Worm (Caenorhabditis elegans) whole organism, L1 larva: Measurements from ENCODE around the gene let-19.
A peak's percentile ranks its signal among the peaks of the same experiment; 100 is the strongest.

Experiments
- C04F5.9 ChIP-seq: sonication (generic microtip); optimal IDR thresholded peaks from 2 replicates; lab custom pipeline; 2016; ENCODE audit warnings: missing genetic modification characterization, missing compliant biosample characterization
- F16B12.6 ChIP-seq: fragments of 150-350 bp; optimal IDR thresholded peaks from 2 replicates; lab custom pipeline; 2014; ENCODE audit warnings: missing biosample characterization, missing genetic modification characterization
- Y116A8C.19 ChIP-seq: sonication (generic microtip); optimal IDR thresholded peaks from 2 replicates; lab custom pipeline; 2016; ENCODE audit warnings: missing compliant biosample characterization, missing genetic modification characterization, borderline replicate concordance
- aha-1 ChIP-seq: fragments of 150-350 bp; optimal IDR thresholded peaks from 2 replicates; lab custom pipeline; 2014; ENCODE audit warnings: missing biosample characterization, missing genetic modification characterization
- alr-1 ChIP-seq: fragments of 200-800 bp; sonication (Bioruptor generic); optimal IDR thresholded peaks from 2 replicates; lab custom pipeline; 2018; ENCODE audit warnings: borderline replicate concordance, mild to moderate bottlenecking, missing genetic modification characterization, missing compliant biosample characterization
- ama-1 ChIP-seq: fragments of 150-350 bp; optimal IDR thresholded peaks from 2 replicates; lab custom pipeline; 2014
- blmp-1 ChIP-seq: fragments of 150-350 bp; optimal IDR thresholded peaks from 2 replicates; lab custom pipeline; 2014; ENCODE audit warnings: missing biosample characterization, missing genetic modification characterization
- ceh-63 ChIP-seq: fragments of 200-800 bp; sonication (Bioruptor generic); optimal IDR thresholded peaks from 2 replicates; lab custom pipeline; 2018; ENCODE audit warnings: mild to moderate bottlenecking, missing genetic modification characterization, missing compliant biosample characterization
- ceh-8 ChIP-seq: fragments of 200-800 bp; sonication (Bioruptor generic); optimal IDR thresholded peaks from 2 replicates; lab custom pipeline; 2018; ENCODE audit warnings: mild to moderate bottlenecking, missing genetic modification characterization, moderate library complexity, missing compliant biosample characterization
- ceh-90 ChIP-seq: sonication (generic microtip); optimal IDR thresholded peaks from 2 replicates; lab custom pipeline; 2016; ENCODE audit warnings: missing genetic modification characterization, missing compliant biosample characterization
- dsc-1 ChIP-seq: sonication (generic microtip); optimal IDR thresholded peaks from 2 replicates; lab custom pipeline; 2016; ENCODE audit warnings: mild to moderate bottlenecking, missing genetic modification characterization, missing compliant biosample characterization
- efl-1 ChIP-seq, 4 experiments: fragments of 150-350 bp; optimal IDR thresholded peaks in 3 of 4; peaks in 1 of 4; 1 replicate in 1 of 4; 2 replicates in 3 of 4; lab custom pipeline; 2014; ENCODE audit warnings: missing biosample characterization in 2 of 4, missing genetic modification characterization in 2 of 4, missing genetic modification reagents in 2 of 4
- egl-13 ChIP-seq: sonication (generic microtip); optimal IDR thresholded peaks from 2 replicates; lab custom pipeline; 2016; ENCODE audit warnings: missing genotype, missing genetic modification reagents, missing genetic modification characterization, missing compliant biosample characterization
- egl-27 ChIP-seq, 2 experiments: fragments of 150-350 bp in 1 of 2; sonication (generic microtip); optimal IDR thresholded peaks; 3 replicates each; lab custom pipeline; 2017 to 2018; ENCODE audit warnings: missing biosample characterization in 2 of 2, missing genetic modification characterization in 2 of 2, missing genetic modification reagents in 2 of 2
- elt-3 ChIP-seq, 6 experiments: fragments of 150-350 bp in 1 of 6; sonication (generic microtip); optimal IDR thresholded peaks; 2 replicates each; lab custom pipeline; 2017 to 2018; ENCODE audit warnings: missing biosample characterization in 6 of 6, missing genetic modification characterization in 6 of 6, inconsistent platforms in 1 of 6
- ets-5 ChIP-seq: fragments of 200-800 bp; sonication (Bioruptor generic); IDR thresholded peaks from 2 replicates; pipeline ENCODE4 v1.3.6; 2022; ENCODE audit warnings: missing genetic modification characterization, missing compliant biosample characterization
- fkh-8 ChIP-seq: sonication (generic microtip); optimal IDR thresholded peaks from 2 replicates; lab custom pipeline; 2016; ENCODE audit warnings: mild to moderate bottlenecking, missing genetic modification characterization, missing compliant biosample characterization
- grh-1 ChIP-seq: fragments of 200-800 bp; sonication (Bioruptor generic); IDR thresholded peaks from 2 replicates; pipeline ENCODE4 v1.3.6; 2022; ENCODE audit warnings: missing genetic modification reagents, missing genetic modification characterization, missing compliant biosample characterization
- hlh-17 ChIP-seq: fragments of 200-800 bp; sonication (Bioruptor generic); optimal IDR thresholded peaks from 2 replicates; lab custom pipeline; 2018; ENCODE audit warnings: missing genetic modification characterization, mild to moderate bottlenecking, missing compliant biosample characterization, moderate library complexity, borderline replicate concordance
- hlh-4 ChIP-seq: sonication (generic microtip); optimal IDR thresholded peaks from 2 replicates; lab custom pipeline; 2016; ENCODE audit warnings: mild to moderate bottlenecking, missing genetic modification characterization, missing compliant biosample characterization
- isw-1 ChIP-seq: fragments of 200-800 bp; sonication (Bioruptor generic); IDR thresholded peaks from 2 replicates; pipeline ENCODE4 v1.3.6; 2022; ENCODE audit warnings: missing genetic modification characterization, missing compliant biosample characterization
- jun-1 ChIP-seq: fragments of 150-350 bp; optimal IDR thresholded peaks from 2 replicates; lab custom pipeline; 2014; ENCODE audit warnings: missing biosample characterization, missing genetic modification reagents, missing genetic modification characterization
- lin-14 ChIP-seq: fragments of 200-800 bp; sonication (Bioruptor generic); optimal IDR thresholded peaks from 2 replicates; lab custom pipeline; 2018; ENCODE audit warnings: mild to moderate bottlenecking, missing genetic modification characterization, moderate library complexity, missing compliant biosample characterization
- lin-35 ChIP-seq, 2 experiments: fragments of 150-350 bp; optimal IDR thresholded peaks; 2 replicates each; lab custom pipeline; 2014; ENCODE audit warnings: missing biosample characterization in 2 of 2, missing genetic modification characterization in 2 of 2, missing genetic modification reagents in 2 of 2
- lsy-2 ChIP-seq, 2 experiments: fragments of 150-350 bp; optimal IDR thresholded peaks; 2 replicates each; lab custom pipeline; 2014; ENCODE audit warnings: missing biosample characterization in 2 of 2, missing genetic modification characterization in 2 of 2
- mab-9 ChIP-seq: fragments of 200-800 bp; sonication (Bioruptor generic); IDR thresholded peaks from 2 replicates; pipeline ENCODE4 v1.3.6; 2022; ENCODE audit warnings: missing genetic modification reagents, missing genetic modification characterization, missing compliant biosample characterization
- mep-1 ChIP-seq: fragments of 150-350 bp; optimal IDR thresholded peaks from 2 replicates; lab custom pipeline; 2014; ENCODE audit warnings: missing biosample characterization, missing genetic modification characterization
- nhr-19 ChIP-seq: fragments of 200-800 bp; sonication (Bioruptor generic); conservative IDR thresholded peaks from 2 replicates; pipeline ENCODE4 v1.3.6; 2022; ENCODE audit warnings: missing genetic modification characterization, missing compliant biosample characterization
- nhr-20 ChIP-seq: sonication (generic microtip); optimal IDR thresholded peaks from 2 replicates; lab custom pipeline; 2016; ENCODE audit warnings: mild to moderate bottlenecking, missing genetic modification characterization, missing compliant biosample characterization
- nhr-71 ChIP-seq: sonication (generic microtip); optimal IDR thresholded peaks from 2 replicates; lab custom pipeline; 2016; ENCODE audit warnings: mild to moderate bottlenecking, missing genetic modification characterization, moderate library complexity, missing compliant biosample characterization
- nhr-76 ChIP-seq: sonication (generic microtip); optimal IDR thresholded peaks from 2 replicates; lab custom pipeline; 2017; ENCODE audit warnings: missing biosample characterization, missing genetic modification characterization
- rnt-1 ChIP-seq: sonication (generic microtip); optimal IDR thresholded peaks from 2 replicates; lab custom pipeline; 2016; ENCODE audit warnings: mild to moderate bottlenecking, missing genetic modification characterization, moderate library complexity, missing compliant biosample characterization
- skn-1 ChIP-seq: fragments of 150-350 bp; optimal IDR thresholded peaks from 2 replicates; lab custom pipeline; 2014; ENCODE audit warnings: missing biosample characterization, missing genetic modification characterization
- snpc-4 ChIP-seq: fragments of 150-350 bp; optimal IDR thresholded peaks from 2 replicates; lab custom pipeline; 2014; ENCODE audit warnings: missing biosample characterization, missing genetic modification characterization
- snu-23 ChIP-seq: sonication (generic microtip); optimal IDR thresholded peaks from 2 replicates; lab custom pipeline; 2016; ENCODE audit warnings: missing genetic modification characterization, missing compliant biosample characterization
- sup-37 ChIP-seq: fragments of 200-800 bp; sonication (Bioruptor generic); optimal IDR thresholded peaks from 2 replicates; lab custom pipeline; 2018; ENCODE audit warnings: mild to moderate bottlenecking, missing genetic modification characterization, missing compliant biosample characterization
- tlp-1 ChIP-seq: fragments of 150-350 bp; optimal IDR thresholded peaks from 2 replicates; lab custom pipeline; 2014; ENCODE audit warnings: missing biosample characterization, missing genetic modification characterization
- unc-130 ChIP-seq: fragments of 150-350 bp; optimal IDR thresholded peaks from 2 replicates; lab custom pipeline; 2017; ENCODE audit warnings: missing biosample characterization, missing genetic modification characterization, inconsistent platforms
- unc-62 ChIP-seq: fragments of 150-350 bp; optimal IDR thresholded peaks from 2 replicates; lab custom pipeline; 2014; ENCODE audit warnings: missing biosample characterization, missing genetic modification reagents, missing genetic modification characterization
- unc-86 ChIP-seq: sonication (generic microtip); optimal IDR thresholded peaks from 2 replicates; lab custom pipeline; 2016; ENCODE audit warnings: missing genetic modification characterization, missing compliant biosample characterization
- vab-15 ChIP-seq: sonication (generic microtip); optimal IDR thresholded peaks from 2 replicates; lab custom pipeline; 2017; ENCODE audit warnings: missing genotype, mild to moderate bottlenecking, missing genetic modification characterization, missing compliant biosample characterization
- zag-1 ChIP-seq: fragments of 150-350 bp; optimal IDR thresholded peaks from 2 replicates; lab custom pipeline; 2014; ENCODE audit warnings: missing biosample characterization, missing genetic modification characterization

The let-19 gene

DNA sequence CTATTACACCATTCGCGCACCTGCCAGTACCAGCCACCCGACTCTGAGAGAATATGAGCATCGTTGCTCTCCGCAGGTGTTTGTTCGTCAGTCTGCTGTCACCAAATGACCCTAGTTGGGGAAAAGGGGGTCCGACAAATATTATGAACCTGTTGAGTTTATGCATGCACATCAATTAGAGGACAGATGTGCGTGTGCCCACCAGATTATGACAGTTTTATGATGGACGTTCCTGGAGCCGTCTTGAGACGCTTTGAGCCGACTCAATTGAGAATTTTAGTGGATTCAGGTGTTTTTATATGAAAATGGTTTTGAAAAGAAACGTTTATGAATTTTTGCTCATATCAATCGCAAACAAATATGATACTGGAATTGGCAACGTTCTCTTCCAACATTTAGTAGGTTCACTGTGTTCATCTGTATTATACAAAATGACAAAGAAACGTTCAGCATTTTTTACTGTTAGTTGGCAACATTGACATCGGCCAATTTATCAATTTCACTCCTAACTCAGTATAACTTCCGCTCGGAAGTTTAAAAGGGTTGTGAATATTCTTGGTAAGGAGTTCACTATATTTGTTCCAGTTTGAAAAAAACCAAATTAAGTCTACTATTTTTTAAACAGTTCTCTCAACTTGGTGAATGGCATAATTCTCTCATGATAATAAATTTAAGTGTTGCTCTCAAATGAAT, 23.4 kb upstream of the let-19 start (continued):
- TF ChIP-seq sup-37 (GFP tag; lab: Kevin White, UChicago) (no peak), Y116A8C.19 (tag; lab: Kevin White, UChicago) (no peak), aha-1 (tag; lab: Kevin White, UChicago) (no peak), lin-14 (GFP tag; lab: Kevin White, UChicago) (peak; percentile 41), unc-86 (no peak), ama-1 (lab: Kevin White, UChicago) (peak; percentile 90), fkh-8 (tag; lab: Kevin White, UChicago) (no peak), lin-35 (GFP tag; optimal IDR thresholded peaks at IDR 0.05; lab: Kevin White, UChicago) (peak in 1 of 2 experiments; percentile 65), skn-1 (tag; lab: Kevin White, UChicago) (no peak)
- TF ChIP-seq, all 84 proteins: peak for 23

- TF ChIP-seq nhr-19 (GFP tag; lab: Robert Waterston, UW) (no peak), tlp-1 (tag; lab: Kevin White, UChicago) (no peak), F16B12.6 (tag; lab: Kevin White, UChicago) (no peak), hlh-17 (GFP tag; lab: Kevin White, UChicago) (no peak), lsy-2 (tag; optimal IDR thresholded peaks at IDR 0.05; lab: Kevin White, UChicago) (no peak), snpc-4 (tag; lab: Kevin White, UChicago) (no peak), vab-15 (tag; lab: Kevin White, UChicago) (no peak), nhr-20 (tag; lab: Kevin White, UChicago) (no peak), egl-27 (tag; optimal IDR thresholded peaks at IDR 0.05; lab: Kevin White, UChicago) (no peak), egl-13 (tag; lab: Kevin White, UChicago) (no peak), alr-1 (no peak), C04F5.9 (tag; lab: Kevin White, UChicago) (no peak), snu-23 (GFP tag; lab: Kevin White, UChicago) (no peak), mep-1 (no peak), grh-1 (GFP tag; lab: Robert Waterston, UW) (no peak), ets-5 (no peak), ceh-90 (tag; lab: Kevin White, UChicago) (no peak)
Measured at ce11 chrII:8747939-8748352, 22.8 kb upstream of the let-19 start.

DNA sequence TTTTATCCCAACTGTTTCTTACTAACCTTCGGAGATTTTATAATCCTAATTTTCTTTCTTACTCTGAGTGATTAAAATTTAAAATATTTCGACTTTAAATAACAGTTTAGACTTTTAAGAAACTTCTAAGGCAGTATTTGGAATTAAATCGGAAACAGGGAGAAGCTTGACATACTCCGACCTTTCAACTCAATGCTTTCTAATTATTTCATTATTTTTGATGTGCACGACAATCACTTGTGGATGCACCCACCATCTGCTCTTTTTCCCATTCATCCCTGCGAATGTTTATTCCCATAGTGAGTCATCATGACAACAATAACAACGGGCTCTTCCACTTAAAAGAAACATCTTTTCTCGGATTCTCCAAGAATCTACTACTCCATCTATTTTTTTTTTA, 22.1 kb upstream of the let-19 start:
- TF ChIP-seq efl-1 (optimal IDR thresholded peaks at IDR 0.05; lab: Kevin White, UChicago) = no peak
- peak in 1 of 2 experiments; percentile 64 for TF ChIP-seq efl-1 (GFP tag; optimal IDR thresholded peaks at IDR 0.05 in 1 of 2; lab: Kevin White, UChicago)
- TF ChIP-seq elt-3 (tag; optimal IDR thresholded peaks at IDR 0.05; lab: Kevin White, UChicago) = no peak

- TF ChIP-seq blmp-1 (tag; lab: Kevin White, UChicago) = peak; percentile 100
- no peak for TF ChIP-seq zag-1 (tag; lab: Kevin White, UChicago)
Measured at ce11 chrII:8749084-8749483, 21.7 kb upstream of the let-19 start.

DNA sequence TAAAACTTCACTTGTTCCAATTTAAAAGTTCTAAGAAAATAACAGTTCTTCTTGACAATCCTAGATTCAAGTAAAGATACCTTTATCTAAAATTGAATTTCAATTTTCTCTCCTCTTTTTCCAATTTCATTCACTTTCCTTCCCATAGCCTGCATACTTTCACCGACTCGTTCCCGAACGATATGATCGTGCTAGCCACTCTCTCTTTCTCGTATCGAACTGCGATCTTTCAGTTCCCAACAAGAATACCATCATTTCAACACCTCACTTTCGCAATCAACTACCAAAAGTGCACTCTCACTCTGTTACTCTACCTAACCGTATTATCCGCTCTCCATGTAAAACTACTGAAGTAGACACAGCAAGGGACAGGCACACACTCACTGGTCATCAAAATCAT, 20.7 kb upstream of the let-19 start:
- TF ChIP-seq snu-23 (GFP tag; lab: Kevin White, UChicago) = peak; percentile 1
- TF ChIP-seq fkh-8 (tag; lab: Kevin White, UChicago) = no peak
- TF ChIP-seq nhr-76 = no peak
- TF ChIP-seq ceh-8 (GFP tag; lab: Kevin White, UChicago) = no peak
- TF ChIP-seq blmp-1 (tag; lab: Kevin White, UChicago) = peak; percentile 95
- TF ChIP-seq skn-1 (tag; lab: Kevin White, UChicago) = peak; percentile 60
- no peak for TF ChIP-seq unc-62
- TF ChIP-seq hlh-4 = no peak
- no peak for TF ChIP-seq alr-1
- TF ChIP-seq nhr-71 (tag; lab: Kevin White, UChicago) = no peak
- no peak for TF ChIP-seq unc-130
- TF ChIP-seq ceh-63 (GFP tag; lab: Kevin White, UChicago) = no peak
- TF ChIP-seq Y116A8C.19 (tag; lab: Kevin White, UChicago) = no peak
- TF ChIP-seq dsc-1 (tag; lab: Kevin White, UChicago) = no peak
- no peak for TF ChIP-seq isw-1
- TF ChIP-seq elt-3 (tag; optimal IDR thresholded peaks at IDR 0.05; lab: Kevin White, UChicago) = no peak
- TF ChIP-seq lin-14 (GFP tag; lab: Kevin White, UChicago) = peak; percentile 28
- no peak for TF ChIP-seq mab-9
- no peak for TF ChIP-seq nhr-20 (tag; lab: Kevin White, UChicago)
- TF ChIP-seq jun-1 (tag; lab: Kevin White, UChicago) = no peak
- TF ChIP-seq hlh-17 (GFP tag; lab: Kevin White, UChicago) = no peak
- no peak for TF ChIP-seq rnt-1 (tag; lab: Kevin White, UChicago)
